Fruit fly (Drosophila melanogaster): Measurements from ENCODE around the gene IntS10.

The IntS10 gene

dm6 chr3L:3778463-3778862 is 28.0 kb upstream of the IntS10 start (continued):
- TF ChIP-seq ss (GFP tag; optimal IDR thresholded peaks at IDR 0.05) (no peak), Sox102F (GFP tag; optimal IDR thresholded peaks at IDR 0.05) (peak; percentile 16), Ets96B (tag; optimal IDR thresholded peaks at IDR 0.05) (no peak), CG4318 (GFP tag; optimal IDR thresholded peaks at IDR 0.05) (no peak), CG11762 (GFP tag; optimal IDR thresholded peaks at IDR 0.05; ENCODE audit: insufficient read depth) (no peak), acj6 (GFP tag; optimal IDR thresholded peaks at IDR 0.05) (no peak), CG6808 (GFP tag; optimal IDR thresholded peaks at IDR 0.05) (no peak), fd59A (GFP tag; optimal IDR thresholded peaks at IDR 0.05) (no peak), Sox14 (GFP tag; optimal IDR thresholded peaks at IDR 0.05) (peak; percentile 13), CG10631 (GFP tag; optimal IDR thresholded peaks at IDR 0.05) (no peak), CG3919 (GFP tag; optimal IDR thresholded peaks at IDR 0.05) (no peak), spab (GFP tag; optimal IDR thresholded peaks at IDR 0.05) (no peak), OdsH (GFP tag; optimal IDR thresholded peaks at IDR 0.05) (peak; percentile 16), CG34406 (GFP tag; optimal IDR thresholded peaks at IDR 0.05) (peak; percentile 34), CG6854 (GFP tag; optimal IDR thresholded peaks at IDR 0.05) (no peak), CG10669 (GFP tag; optimal IDR thresholded peaks at IDR 0.05) (no peak), Hr4 (GFP tag; optimal IDR thresholded peaks at IDR 0.05) (peak; percentile 18), Eip75B (GFP tag; optimal IDR thresholded peaks at IDR 0.05) (no peak), dac (GFP tag; optimal IDR thresholded peaks at IDR 0.05) (no peak), CG16779 (tag; optimal IDR thresholded peaks at IDR 0.05) (no peak), CG32006 (GFP tag; optimal IDR thresholded peaks at IDR 0.05) (peak; percentile 43), Eip78C (GFP tag) (peak; percentile 79), CG8632 (GFP tag; optimal IDR thresholded peaks at IDR 0.05) (no peak), salr (GFP tag; optimal IDR thresholded peaks at IDR 0.05) (no peak), Hr38 (GFP tag; optimal IDR thresholded peaks at IDR 0.05) (no peak), Sox15 (GFP tag; optimal IDR thresholded peaks at IDR 0.05) (no peak), CG31627 (GFP tag; optimal IDR thresholded peaks at IDR 0.05) (peak; percentile 16), dsx (GFP tag; optimal IDR thresholded peaks at IDR 0.05; ENCODE audit: poor library complexity, severe bottlenecking) (no peak), Met (GFP tag; optimal IDR thresholded peaks at IDR 0.05) (peak; percentile 54), CG15336 (GFP tag; IDR thresholded peaks at IDR 0.05) (peak; percentile 55; the same call in 1 of the 2 replicates), CG7368 (GFP tag; optimal IDR thresholded peaks at IDR 0.05) (no peak), Smox (GFP tag; optimal IDR thresholded peaks at IDR 0.05) (peak; percentile 11)

dm6 chr3L:3782584-3783218 is 23.8 kb upstream of the IntS10 start:
- TF ChIP-seq eg (GFP tag; IDR thresholded peaks at IDR 0.05) (no peak), Sox102F (GFP tag; optimal IDR thresholded peaks at IDR 0.05) (peak; percentile 35), ss (GFP tag; optimal IDR thresholded peaks at IDR 0.05) (peak; percentile 70 to 86), CG7368 (GFP tag; optimal IDR thresholded peaks at IDR 0.05) (no peak), Ets21C (GFP tag; optimal IDR thresholded peaks at IDR 0.05) (no peak), Blimp-1 (GFP tag; optimal IDR thresholded peaks at IDR 0.05) (peak; percentile 57), CG6163 (GFP tag; IDR thresholded peaks at IDR 0.05) (peak; percentile 5; the same call in 1 of the 3 replicates), CG6792 (GFP tag; optimal IDR thresholded peaks at IDR 0.05) (no peak), CG3919 (GFP tag; optimal IDR thresholded peaks at IDR 0.05) (peak; percentile 4), CG10631 (GFP tag; optimal IDR thresholded peaks at IDR 0.05) (no peak), cyc (GFP tag; optimal IDR thresholded peaks at IDR 0.05) (no peak), CG9139 (GFP tag; optimal IDR thresholded peaks at IDR 0.05) (no peak), Hr38 (GFP tag; optimal IDR thresholded peaks at IDR 0.05) (no peak), Eip78C (GFP tag) (peak; percentile 55), svp (GFP tag) (peak; percentile 57), CG11902 (GFP tag; optimal IDR thresholded peaks at IDR 0.05) (no peak), CG6808 (GFP tag; optimal IDR thresholded peaks at IDR 0.05) (peak; percentile 40), CG32006 (GFP tag; optimal IDR thresholded peaks at IDR 0.05) (no peak), CG15336 (GFP tag; IDR thresholded peaks at IDR 0.05) (no peak)

All from whole organism, prepupa.